Fruit fly (Drosophila melanogaster) whole organism, adult: Measurements from ENCODE around the gene Diap1.

Experiments
- CG11617 ChIP-seq: fragments of 200-800 bp; sonication (Bioruptor generic); optimal IDR thresholded peaks from 2 replicates; lab custom pipeline; 2017; ENCODE audit warnings: mild to moderate bottlenecking, missing biosample characterization, missing genetic modification reagents, missing genetic modification characterization
- CG12768 ChIP-seq: fragments of 200-800 bp; sonication (Bioruptor generic); optimal IDR thresholded peaks from 2 replicates; lab custom pipeline; 2017; ENCODE audit warnings: missing biosample characterization, missing genetic modification characterization, mild to moderate bottlenecking, moderate library complexity, missing genetic modification reagents
- CG14711 ChIP-seq: fragments of 200-800 bp; sonication (Bioruptor generic); optimal IDR thresholded peaks from 2 replicates; lab custom pipeline; 2018; ENCODE audit warnings: missing biosample characterization, mild to moderate bottlenecking, missing genetic modification characterization, moderate library complexity
- CG1620 ChIP-seq: fragments of 200-800 bp; sonication (Bioruptor generic); optimal IDR thresholded peaks from 2 replicates; lab custom pipeline; 2016; ENCODE audit warnings: missing biosample characterization, missing genetic modification characterization
- CG33017 ChIP-seq: fragments of 200-800 bp; sonication (Bioruptor generic); optimal IDR thresholded peaks from 2 replicates; lab custom pipeline; 2018; ENCODE audit warnings: missing biosample characterization, mild to moderate bottlenecking, missing genetic modification characterization, moderate library complexity
- CG5204 ChIP-seq: fragments of 200-800 bp; sonication (Bioruptor generic); optimal IDR thresholded peaks from 2 replicates; lab custom pipeline; 2016; ENCODE audit warnings: missing biosample characterization, missing genetic modification characterization
- CG7045 ChIP-seq: fragments of 200-800 bp; sonication (Bioruptor generic); optimal IDR thresholded peaks from 2 replicates; lab custom pipeline; 2017; ENCODE audit warnings: missing biosample characterization, mild to moderate bottlenecking, missing genetic modification characterization
- CG7101 ChIP-seq: fragments of 200-800 bp; sonication (Bioruptor generic); optimal IDR thresholded peaks from 2 replicates; lab custom pipeline; 2018; ENCODE audit warnings: missing biosample characterization, mild to moderate bottlenecking, missing genetic modification characterization, moderate library complexity
- Clk ChIP-seq: fragments of 200-800 bp; sonication (Bioruptor generic); optimal IDR thresholded peaks from 2 replicates; lab custom pipeline; 2017; ENCODE audit warnings: missing biosample characterization, missing genetic modification characterization
- Crg-1 ChIP-seq: fragments of 200-800 bp; sonication (Bioruptor generic); optimal IDR thresholded peaks from 2 replicates; lab custom pipeline; 2016; ENCODE audit warnings: missing biosample characterization, missing genetic modification characterization
- Hr96 ChIP-seq: fragments of 200-800 bp; sonication (Bioruptor generic); optimal IDR thresholded peaks from 2 replicates; lab custom pipeline; 2016; ENCODE audit warnings: missing biosample characterization, missing genetic modification characterization
- Mnt ChIP-seq: fragments of 200-800 bp; sonication (Bioruptor generic); optimal IDR thresholded peaks from 2 replicates; lab custom pipeline; 2016; ENCODE audit warnings: missing biosample characterization, mild to moderate bottlenecking, missing genetic modification characterization
- bab1 ChIP-seq: fragments of 200-800 bp; sonication (Bioruptor generic); optimal IDR thresholded peaks from 3 replicates; lab custom pipeline; 2019; ENCODE audit warnings: missing biosample characterization, mild to moderate bottlenecking, missing genetic modification characterization, moderate library complexity
- cic ChIP-seq: fragments of 200-800 bp; sonication (Bioruptor generic); optimal IDR thresholded peaks from 2 replicates; lab custom pipeline; 2017; ENCODE audit warnings: missing biosample characterization, mild to moderate bottlenecking, missing genetic modification characterization, moderate library complexity
- cnc ChIP-seq, 2 experiments: fragments of >200 bp; optimal IDR thresholded peaks; 2 replicates each; lab custom pipeline; 2017
- kay ChIP-seq: fragments of 200-800 bp; sonication (Bioruptor generic); peaks from one replicate; lab custom pipeline; 2016; ENCODE audit warnings: missing biosample characterization, missing genetic modification characterization, borderline replicate concordance
- ovo ChIP-seq: fragments of 200-800 bp; sonication (Bioruptor generic); optimal IDR thresholded peaks from 2 replicates; lab custom pipeline; 2016; ENCODE audit warnings: missing biosample characterization, missing genetic modification characterization
- pad ChIP-seq: fragments of 200-800 bp; sonication (Bioruptor generic); optimal IDR thresholded peaks from 3 replicates; lab custom pipeline; 2017; ENCODE audit warnings: missing biosample characterization, missing genetic modification characterization, mild to moderate bottlenecking, moderate library complexity, missing genetic modification reagents
- tj ChIP-seq: fragments of 200-800 bp; sonication (Bioruptor generic); optimal IDR thresholded peaks from 3 replicates; lab custom pipeline; 2017; ENCODE audit warnings: missing biosample characterization, mild to moderate bottlenecking, missing genetic modification characterization, moderate library complexity
- toe ChIP-seq: fragments of 200-800 bp; sonication (Bioruptor generic); optimal IDR thresholded peaks from 2 replicates; lab custom pipeline; 2016; ENCODE audit warnings: missing biosample characterization, missing genetic modification characterization

Gene Diap1

dm6 chr3L:16010176-16010575, 40.7 kb downstream of the Diap1 start:
- TF ChIP-seq cic (peak; percentile 60), CG11617 (GFP tag; lab: Kevin White, UChicago) (no peak)

DNA sequence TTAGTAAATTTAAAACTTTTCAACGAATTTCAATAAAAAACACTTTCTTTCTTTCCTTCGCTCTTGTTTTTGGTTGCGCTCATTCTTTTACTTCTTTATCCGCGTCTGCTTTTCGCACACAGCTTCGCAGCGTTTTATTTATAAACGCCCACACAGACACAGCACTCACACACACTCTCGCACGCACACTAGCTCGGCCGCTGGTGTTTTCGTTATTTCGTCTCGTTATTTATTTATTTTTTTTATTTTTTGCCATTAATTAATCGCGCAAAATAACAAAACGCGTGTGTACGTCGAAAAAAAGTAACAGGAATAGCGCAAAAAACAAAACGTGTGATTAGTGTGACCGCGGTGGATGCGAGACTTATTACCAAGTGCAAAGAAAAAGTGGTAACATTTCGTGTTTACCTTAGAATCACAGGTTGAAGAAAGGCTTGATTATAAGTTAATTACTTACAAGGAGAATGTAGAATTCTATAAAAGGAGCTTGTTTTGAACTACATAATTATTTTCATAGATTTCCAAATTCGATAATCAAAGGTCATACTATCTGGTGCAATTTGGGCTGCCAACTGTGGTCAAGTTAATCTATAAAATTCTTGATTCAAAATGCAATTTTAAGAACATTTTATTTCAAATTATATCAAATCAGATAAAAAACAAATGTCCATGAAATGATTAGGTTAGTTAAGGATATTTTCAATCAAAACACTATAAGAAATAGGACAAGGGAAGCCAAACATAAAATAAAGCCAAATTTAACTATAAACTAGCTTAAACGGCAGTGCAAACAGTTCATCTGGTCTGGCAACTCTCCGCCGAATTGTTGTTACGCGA, 46.2 kb downstream of the Diap1 start, which contains the start of the genes hzg and mRpS31:
Gene hzg (minus strand): TSS at position 336 of the 837 bp plus-strand sequence.
Gene mRpS31 (plus strand): TSS at position 793 of the 837 bp plus-strand sequence.
- TF ChIP-seq CG14711 (tag; lab: Kevin White, UChicago) (peak; percentile 49), CG7101 (peak; percentile 69), cic (peak; percentile 68), Clk (no peak), kay (GFP tag; lab: Kevin White, UChicago) (no peak), Mnt (GFP tag; lab: Kevin White, UChicago) (peak; percentile 62), Hr96 (GFP tag; lab: Kevin White, UChicago) (peak; percentile 22), CG7045 (GFP tag; lab: Kevin White, UChicago) (peak; percentile 25), CG1620 (GFP tag; lab: Kevin White, UChicago) (peak; percentile 26), CG11617 (GFP tag; lab: Kevin White, UChicago) (peak; percentile 44), cnc (optimal IDR thresholded peaks at IDR 0.05; lab: Kevin White, UChicago) (no peak), tj (GFP tag; lab: Kevin White, UChicago) (peak; percentile 39), CG33017 (peak; percentile 15), pad (GFP tag; lab: Kevin White, UChicago) (no peak), CG5204 (no peak), Crg-1 (GFP tag; lab: Kevin White, UChicago) (no peak), CG12768 (GFP tag; lab: Kevin White, UChicago) (peak; percentile 71), bab1 (peak; percentile 45), ovo (GFP tag; lab: Kevin White, UChicago) (peak; percentile 35), toe (GFP tag; lab: Kevin White, UChicago) (peak; percentile 57)

dm6 chr3L:16002116-16002716, 48.6 kb downstream of the Diap1 start:
- TF ChIP-seq toe (GFP tag; lab: Kevin White, UChicago) (no peak), CG11617 (GFP tag; lab: Kevin White, UChicago) (peak; percentile 60), Hr96 (GFP tag; lab: Kevin White, UChicago) (peak; percentile 20), CG7045 (GFP tag; lab: Kevin White, UChicago) (no peak), ovo (GFP tag; lab: Kevin White, UChicago) (peak; percentile 41), Clk (no peak), CG7101 (peak; percentile 50), tj (GFP tag; lab: Kevin White, UChicago) (no peak), kay (GFP tag; lab: Kevin White, UChicago) (peak; percentile 94), cic (peak; percentile 55), Mnt (GFP tag; lab: Kevin White, UChicago) (no peak), pad (GFP tag; lab: Kevin White, UChicago) (no peak), CG5204 (no peak), cnc (optimal IDR thresholded peaks at IDR 0.05; lab: Kevin White, UChicago) (no peak), CG14711 (tag; lab: Kevin White, UChicago) (no peak), CG33017 (peak; percentile 79), CG12768 (GFP tag; lab: Kevin White, UChicago) (peak; percentile 40), bab1 (no peak), CG1620 (GFP tag; lab: Kevin White, UChicago) (no peak)

dm6 chr3L:16001164-16001679, 49.6 kb downstream of the Diap1 start:
- TF ChIP-seq CG14711 (tag; lab: Kevin White, UChicago), result peak; percentile 79
- TF ChIP-seq CG7045 (GFP tag; lab: Kevin White, UChicago), result peak; percentile 86
- peak; percentile 91 for TF ChIP-seq CG12768 (GFP tag; lab: Kevin White, UChicago)
- peak; percentile 57 for TF ChIP-seq Crg-1 (GFP tag; lab: Kevin White, UChicago)
- peak; percentile 45 for TF ChIP-seq bab1
- peak; percentile 93 for TF ChIP-seq CG33017
- peak; percentile 50 for TF ChIP-seq tj (GFP tag; lab: Kevin White, UChicago)
- peak; percentile 59 for TF ChIP-seq pad (GFP tag; lab: Kevin White, UChicago)
- TF ChIP-seq CG11617 (GFP tag; lab: Kevin White, UChicago), result peak; percentile 80
- peak; percentile 89 for TF ChIP-seq toe (GFP tag; lab: Kevin White, UChicago)
- peak; percentile 89 for TF ChIP-seq CG7101
- TF ChIP-seq kay (GFP tag; lab: Kevin White, UChicago), result no peak
- TF ChIP-seq cnc (optimal IDR thresholded peaks at IDR 0.05; lab: Kevin White, UChicago), result no peak
- TF ChIP-seq cic, result peak; percentile 77
- peak; percentile 94 for TF ChIP-seq CG5204
- TF ChIP-seq ovo (GFP tag; lab: Kevin White, UChicago), result peak; percentile 75
- TF ChIP-seq Hr96 (GFP tag; lab: Kevin White, UChicago), result peak; percentile 90
- TF ChIP-seq Clk, result peak; percentile 57
- TF ChIP-seq CG1620 (GFP tag; lab: Kevin White, UChicago), result peak; percentile 47
- peak; percentile 57 for TF ChIP-seq Mnt (GFP tag; lab: Kevin White, UChicago)

- TF ChIP-seq tj (GFP tag; lab: Kevin White, UChicago), result no peak
- no peak for TF ChIP-seq bab1
- no peak for TF ChIP-seq Mnt (GFP tag; lab: Kevin White, UChicago)
- TF ChIP-seq CG14711 (tag; lab: Kevin White, UChicago), result no peak
- TF ChIP-seq ovo (GFP tag; lab: Kevin White, UChicago), result no peak
- TF ChIP-seq Crg-1 (GFP tag; lab: Kevin White, UChicago), result no peak
- no peak for TF ChIP-seq cic
- TF ChIP-seq CG11617 (GFP tag; lab: Kevin White, UChicago), result no peak
- TF ChIP-seq kay (GFP tag; lab: Kevin White, UChicago), result no peak
- no peak for TF ChIP-seq pad (GFP tag; lab: Kevin White, UChicago)
- no peak for TF ChIP-seq Hr96 (GFP tag; lab: Kevin White, UChicago)
- no peak for TF ChIP-seq CG7045 (GFP tag; lab: Kevin White, UChicago)
- TF ChIP-seq CG33017, result no peak
- TF ChIP-seq toe (GFP tag; lab: Kevin White, UChicago), result no peak
- no peak for TF ChIP-seq CG5204
- TF ChIP-seq CG12768 (GFP tag; lab: Kevin White, UChicago), result no peak
Observed at dm6 chr3L:15999358-16000005, 51.4 kb downstream of the Diap1 start.
